Worm (Caenorhabditis elegans): ENCODE results near the gene nhr-99.

ce11 chrV:505191-505590 lies 30.6 kb downstream of the nhr-99 start, which contains the start of gene srlf-19:
- TF ChIP-seq hlh-1 (tag; optimal IDR thresholded peaks at IDR 0.05) (no peak), lsy-2 (tag; optimal IDR thresholded peaks at IDR 0.05) (no peak), cnd-1 (tag; optimal IDR thresholded peaks at IDR 0.05) (no peak), nhr-76 (tag; optimal IDR thresholded peaks at IDR 0.05) (no peak), blmp-1 (tag; optimal IDR thresholded peaks at IDR 0.05) (no peak)

Data from whole organism, mixed stage, embryonic.